Fruit fly (Drosophila melanogaster) whole organism, embryonic: ENCODE measurements around the gene eco.

Experiments used
- Blimp-1 ChIP-seq: fragments of 200-800 bp; sonication (Bioruptor generic); optimal IDR thresholded peaks from 3 replicates; lab custom pipeline; 2018; ENCODE audit warnings: missing biosample characterization, missing genetic modification characterization, mild to moderate bottlenecking, moderate library complexity, missing genetic modification reagents
- Bteb2 ChIP-seq: fragments of 200-800 bp; sonication (Bioruptor generic); optimal IDR thresholded peaks from 2 replicates; lab custom pipeline; 2016; ENCODE audit warnings: missing biosample characterization, missing genetic modification characterization
- CG10565 ChIP-seq: fragments of 200-800 bp; sonication (Bioruptor generic); optimal IDR thresholded peaks from 3 replicates; lab custom pipeline; 2016; ENCODE audit warnings: missing biosample characterization, mild to moderate bottlenecking, missing genetic modification characterization
- CG12155 ChIP-seq: fragments of 200-800 bp; sonication (Bioruptor generic); optimal IDR thresholded peaks from 3 replicates; lab custom pipeline; 2016; ENCODE audit warnings: missing biosample characterization, missing genetic modification characterization
- CG12391 ChIP-seq: fragments of 200-800 bp; sonication (Bioruptor generic); optimal IDR thresholded peaks from 3 replicates; lab custom pipeline; 2018; ENCODE audit warnings: missing biosample characterization, mild to moderate bottlenecking, missing genetic modification characterization, moderate library complexity
- CG12744 ChIP-seq: fragments of 200-800 bp; sonication (Bioruptor generic); optimal IDR thresholded peaks from 2 replicates; lab custom pipeline; 2016; ENCODE audit warnings: missing biosample characterization, missing genetic modification characterization
- CG13894 ChIP-seq: fragments of 200-800 bp; sonication (Bioruptor generic); optimal IDR thresholded peaks from 3 replicates; lab custom pipeline; 2018; ENCODE audit warnings: missing biosample characterization, mild to moderate bottlenecking, missing genetic modification characterization, moderate library complexity
- CG14710 ChIP-seq: fragments of 200-800 bp; sonication (Bioruptor generic); optimal IDR thresholded peaks from 3 replicates; lab custom pipeline; 2019; ENCODE audit warnings: missing biosample characterization, mild to moderate bottlenecking, missing genetic modification characterization, moderate library complexity
- CG14965 ChIP-seq: fragments of 200-800 bp; sonication (Bioruptor generic); optimal IDR thresholded peaks from 2 replicates; lab custom pipeline; 2016; ENCODE audit warnings: missing biosample characterization, missing genetic modification characterization, borderline replicate concordance
- CG17328 ChIP-seq: fragments of 200-800 bp; sonication (Bioruptor generic); IDR thresholded peaks from 2 replicates; pipeline ENCODE4 v1.3.6; 2022; ENCODE audit warnings: missing biosample characterization, missing genetic modification characterization
- CG17802 ChIP-seq: fragments of 200-800 bp; sonication (Bioruptor generic); optimal IDR thresholded peaks from 2 replicates; lab custom pipeline; 2018; ENCODE audit warnings: missing biosample characterization, mild to moderate bottlenecking, missing genetic modification characterization, moderate library complexity
- CG32767 ChIP-seq: fragments of 200-800 bp; sonication (Bioruptor generic); IDR thresholded peaks from 2 replicates; pipeline ENCODE4 v1.3.6; 2022; ENCODE audit warnings: missing biosample characterization, missing genetic modification characterization
- CG32772 ChIP-seq: fragments of 200-800 bp; sonication (Bioruptor generic); IDR thresholded peaks from 2 replicates; pipeline ENCODE4 v1.3.6; 2022; ENCODE audit warnings: missing biosample characterization, missing genetic modification characterization
- CG33557 ChIP-seq: fragments of 200-800 bp; sonication (Bioruptor generic); optimal IDR thresholded peaks from 2 replicates; lab custom pipeline; 2019; ENCODE audit warnings: missing biosample characterization, mild to moderate bottlenecking, missing genetic modification characterization, moderate library complexity
- CG34224 ChIP-seq: fragments of 200-800 bp; sonication (Bioruptor generic); IDR thresholded peaks from 3 replicates; pipeline ENCODE4 v1.3.6; 2022; ENCODE audit warnings: missing biosample characterization, missing genetic modification characterization; ENCODE audit not compliant: partially characterized antibody
- CG34376 ChIP-seq: fragments of 200-800 bp; sonication (Bioruptor generic); optimal IDR thresholded peaks from 2 replicates; lab custom pipeline; 2018; ENCODE audit warnings: missing biosample characterization, mild to moderate bottlenecking, missing genetic modification characterization
- CG4424 ChIP-seq: fragments of 200-800 bp; sonication (Bioruptor generic); optimal IDR thresholded peaks from 3 replicates; lab custom pipeline; 2016; ENCODE audit warnings: missing biosample characterization, missing genetic modification characterization
- CG8281 ChIP-seq: fragments of 200-800 bp; sonication (Bioruptor generic); optimal IDR thresholded peaks from 2 replicates; lab custom pipeline; 2018; ENCODE audit warnings: missing biosample characterization, mild to moderate bottlenecking, missing genetic modification characterization, moderate library complexity
- CG8478 ChIP-seq: fragments of >200 bp; optimal IDR thresholded peaks from 2 replicates; lab custom pipeline; 2018
- CG8765 ChIP-seq: fragments of 200-800 bp; sonication (Bioruptor generic); IDR thresholded peaks from 2 replicates; pipeline ENCODE4 v1.3.6; 2022; ENCODE audit warnings: missing biosample characterization, missing genetic modification characterization
- CG9215 ChIP-seq: fragments of 200-800 bp; sonication (Bioruptor generic); IDR thresholded peaks from 2 replicates; pipeline ENCODE4 v1.3.6; 2022; ENCODE audit warnings: missing biosample characterization, missing genetic modification characterization
- CG9609 ChIP-seq: fragments of 200-800 bp; sonication (Bioruptor generic); optimal IDR thresholded peaks from 3 replicates; lab custom pipeline; 2016; ENCODE audit warnings: missing biosample characterization, missing genetic modification characterization
- CG9727 ChIP-seq: fragments of 200-800 bp; sonication (Bioruptor generic); optimal IDR thresholded peaks from 3 replicates; lab custom pipeline; 2017; ENCODE audit warnings: missing biosample characterization, mild to moderate bottlenecking, missing genetic modification characterization
- Dek ChIP-seq: fragments of 200-800 bp; sonication (Bioruptor generic); optimal IDR thresholded peaks from 3 replicates; lab custom pipeline; 2019; ENCODE audit warnings: missing biosample characterization, mild to moderate bottlenecking, missing genetic modification characterization, moderate library complexity
- Dref ChIP-seq: fragments of 200-800 bp; sonication (Bioruptor generic); IDR thresholded peaks from 2 replicates; pipeline ENCODE4 v1.3.6; 2022; ENCODE audit warnings: missing biosample characterization, missing genetic modification characterization
- ERR ChIP-seq: fragments of 200-800 bp; sonication (Bioruptor generic); optimal IDR thresholded peaks from 2 replicates; lab custom pipeline; 2016; ENCODE audit warnings: missing biosample characterization, missing genetic modification characterization
- GATAe ChIP-seq: fragments of 200-800 bp; sonication (Bioruptor generic); conservative IDR thresholded peaks from 2 replicates; pipeline ENCODE4 v1.3.6; 2022; ENCODE audit warnings: missing biosample characterization, missing genetic modification characterization
- HLH3B ChIP-seq: fragments of 200-800 bp; sonication (Bioruptor generic); IDR thresholded peaks from 2 replicates; pipeline ENCODE4 v1.3.6; 2022; ENCODE audit warnings: missing biosample characterization, missing genetic modification characterization
- HLHmδ ChIP-seq: fragments of 200-800 bp; sonication (Bioruptor generic); optimal IDR thresholded peaks from 2 replicates; lab custom pipeline; 2018; ENCODE audit warnings: missing biosample characterization, mild to moderate bottlenecking, missing genetic modification characterization, moderate library complexity
- HmgD ChIP-seq: fragments of 200-800 bp; sonication (Bioruptor generic); optimal IDR thresholded peaks from 3 replicates; lab custom pipeline; 2016; ENCODE audit warnings: missing biosample characterization, missing genetic modification characterization
- Max ChIP-seq: fragments of 200-800 bp; sonication (Bioruptor generic); optimal IDR thresholded peaks from 2 replicates; lab custom pipeline; 2016; ENCODE audit warnings: missing biosample characterization, mild to moderate bottlenecking, missing genetic modification characterization
- NC2α ChIP-seq: fragments of 200-800 bp; sonication (Bioruptor generic); optimal IDR thresholded peaks from 2 replicates; lab custom pipeline; 2016; ENCODE audit warnings: missing biosample characterization, missing genetic modification characterization
- Opbp ChIP-seq: fragments of 200-800 bp; sonication (Bioruptor generic); IDR thresholded peaks from 3 replicates; pipeline ENCODE4 v1.3.6; 2022; ENCODE audit warnings: missing biosample characterization, missing genetic modification characterization; ENCODE audit not compliant: partially characterized antibody
- Optix ChIP-seq: fragments of 200-800 bp; sonication (Bioruptor generic); IDR thresholded peaks from 3 replicates; pipeline ENCODE4 v1.3.6; 2022; ENCODE audit warnings: missing biosample characterization, missing genetic modification characterization
- Spps ChIP-seq: fragments of 200-800 bp; sonication (Bioruptor generic); optimal IDR thresholded peaks from 2 replicates; lab custom pipeline; 2018; ENCODE audit warnings: missing biosample characterization, mild to moderate bottlenecking, missing genetic modification characterization
- ab ChIP-seq: fragments of 200-800 bp; sonication (Bioruptor generic); optimal IDR thresholded peaks from 2 replicates; lab custom pipeline; 2016; ENCODE audit warnings: missing biosample characterization, missing genetic modification characterization
- aop ChIP-seq: fragments of 200-800 bp; sonication (Bioruptor generic); IDR thresholded peaks from 2 replicates; pipeline ENCODE4 v1.3.6; 2022; ENCODE audit warnings: missing biosample characterization, missing genetic modification characterization
- ase ChIP-seq: fragments of 200-800 bp; sonication (Bioruptor generic); IDR thresholded peaks from 3 replicates; pipeline ENCODE4 v1.3.6; 2022; ENCODE audit warnings: missing biosample characterization, missing genetic modification characterization
- bab2 ChIP-seq: fragments of 200-800 bp; sonication (Bioruptor generic); optimal IDR thresholded peaks from 2 replicates; lab custom pipeline; 2016; ENCODE audit warnings: missing biosample characterization, missing genetic modification characterization
- ci ChIP-seq: fragments of 200-800 bp; sonication (Bioruptor generic); IDR thresholded peaks from 3 replicates; pipeline ENCODE4 v1.3.6; 2022; ENCODE audit warnings: missing biosample characterization, missing genetic modification characterization
- dmrt11E ChIP-seq: fragments of 200-800 bp; sonication (Bioruptor generic); optimal IDR thresholded peaks from 3 replicates; lab custom pipeline; 2018; ENCODE audit warnings: missing biosample characterization, mild to moderate bottlenecking, missing genetic modification characterization, moderate library complexity
- ftz-f1 ChIP-seq: fragments of 200-800 bp; sonication (Bioruptor generic); optimal IDR thresholded peaks from 2 replicates; lab custom pipeline; 2016; ENCODE audit warnings: missing biosample characterization, missing genetic modification characterization
- gcm2 ChIP-seq: fragments of 200-800 bp; sonication (Bioruptor generic); optimal IDR thresholded peaks from 2 replicates; lab custom pipeline; 2016; ENCODE audit warnings: missing biosample characterization, missing genetic modification characterization
- nerfin-2 ChIP-seq: fragments of 200-800 bp; sonication (Bioruptor generic); IDR thresholded peaks from 2 replicates; pipeline ENCODE4 v1.3.6; 2022; ENCODE audit warnings: missing biosample characterization, missing genetic modification characterization; ENCODE audit not compliant: partially characterized antibody
- onecut ChIP-seq: fragments of 200-800 bp; sonication (Bioruptor generic); IDR thresholded peaks from 2 replicates; pipeline ENCODE4 v1.3.6; 2022; ENCODE audit warnings: missing biosample characterization, missing genetic modification characterization
- p53 ChIP-seq: fragments of 200-800 bp; sonication (Bioruptor generic); optimal IDR thresholded peaks from 2 replicates; lab custom pipeline; 2016; ENCODE audit warnings: missing biosample characterization, missing genetic modification characterization
- repo ChIP-seq: fragments of 200-800 bp; sonication (Bioruptor generic); optimal IDR thresholded peaks from 2 replicates; lab custom pipeline; 2016; ENCODE audit warnings: missing biosample characterization, missing genetic modification characterization
- sd ChIP-seq: fragments of 200-800 bp; sonication (Bioruptor generic); optimal IDR thresholded peaks from 3 replicates; lab custom pipeline; 2018; ENCODE audit warnings: missing biosample characterization, mild to moderate bottlenecking, missing genetic modification characterization, moderate library complexity
- twi ChIP-seq: fragments of 200-800 bp; optimal IDR thresholded peaks from 2 replicates; lab custom pipeline; 2019; ENCODE audit warnings: missing biosample characterization, mild to moderate bottlenecking, missing genetic modification characterization, moderate library complexity

Gene eco

dm6 chr3L:7349311-7349710 lies 10.2 kb upstream of the eco start (continued):
- TF ChIP-seq dmrt11E (tag; lab: Kevin White, UChicago), result no peak
- TF ChIP-seq ERR (GFP tag; lab: Kevin White, UChicago), result no peak
- no peak for TF ChIP-seq bab2 (GFP tag; lab: Kevin White, UChicago)
- no peak for TF ChIP-seq CG17328 (GFP tag; lab: Robert Waterston, UW)
- TF ChIP-seq ci, result no peak
- peak; percentile 0 for TF ChIP-seq CG13894 (tag; lab: Kevin White, UChicago)
- peak; percentile 9 for TF ChIP-seq CG9727
- no peak for TF ChIP-seq p53 (GFP tag; lab: Kevin White, UChicago)
- TF ChIP-seq onecut (GFP tag; lab: Robert Waterston, UW), result no peak
- TF ChIP-seq Optix (GFP tag; lab: Robert Waterston, UW), result no peak
- TF ChIP-seq sd (tag; lab: Kevin White, UChicago), result peak; percentile 37
- no peak for TF ChIP-seq CG8281 (tag; lab: Kevin White, UChicago)

- peak; percentile 59 for TF ChIP-seq HLHmδ (GFP tag; lab: Kevin White, UChicago)
- TF ChIP-seq Opbp (GFP tag; lab: Robert Waterston, UW), result peak; percentile 50; the same call in 2 of the 3 replicates
- TF ChIP-seq CG4424, result peak; percentile 55
- TF ChIP-seq CG17802 (tag; lab: Kevin White, UChicago), result no peak
- TF ChIP-seq ftz-f1 (GFP tag; lab: Kevin White, UChicago), result peak; percentile 87
- TF ChIP-seq CG12744, result peak; percentile 13
- peak; percentile 84 for TF ChIP-seq Dref (GFP tag; lab: Robert Waterston, UW)
- peak; percentile 23 for TF ChIP-seq dmrt11E (tag; lab: Kevin White, UChicago)
- TF ChIP-seq CG10565, result no peak
- peak; percentile 29; the same call in 1 of the 3 replicates for TF ChIP-seq Optix (GFP tag; lab: Robert Waterston, UW)
- TF ChIP-seq nerfin-2, result no peak
- TF ChIP-seq Blimp-1 (GFP tag; lab: Kevin White, UChicago), result no peak
- peak; percentile 60 for TF ChIP-seq CG14710 (tag; lab: Kevin White, UChicago)
- TF ChIP-seq Bteb2 (GFP tag; lab: Kevin White, UChicago), result no peak
- no peak for TF ChIP-seq HmgD (GFP tag; lab: Kevin White, UChicago)
- no peak for TF ChIP-seq CG8478 (lab: Kevin White, UChicago)
- no peak for TF ChIP-seq CG8765
- peak; percentile 53 for TF ChIP-seq Dek (tag; lab: Kevin White, UChicago)
- no peak for TF ChIP-seq HLH3B (GFP tag; lab: Robert Waterston, UW)
- peak; percentile 70 for TF ChIP-seq CG12391 (tag; lab: Kevin White, UChicago)
- 0 out of 2 replicates have a peak, but pooled peaks have one; percentile 10 for TF ChIP-seq GATAe (GFP tag; lab: Robert Waterston, UW)
- TF ChIP-seq CG34376 (GFP tag; lab: Kevin White, UChicago), result peak; percentile 41
- peak; percentile 58 for TF ChIP-seq CG32772
- peak; percentile 36 for TF ChIP-seq CG12155 (GFP tag; lab: Kevin White, UChicago)
- no peak for TF ChIP-seq gcm2 (GFP tag; lab: Kevin White, UChicago)
- TF ChIP-seq CG9609 (GFP tag; lab: Kevin White, UChicago), result no peak
- peak; percentile 44 for TF ChIP-seq Max (GFP tag; lab: Kevin White, UChicago)
- TF ChIP-seq CG32767 (GFP tag; lab: Robert Waterston, UW), result no peak
- TF ChIP-seq CG34224 (GFP tag; lab: Robert Waterston, UW), result peak; percentile 70
- no peak for TF ChIP-seq CG14965 (GFP tag; lab: Kevin White, UChicago)
- TF ChIP-seq aop, result peak; percentile 53; the same call in 1 of the 2 replicates
- no peak for TF ChIP-seq Spps (tag; lab: Kevin White, UChicago)
- no peak for TF ChIP-seq repo (GFP tag; lab: Kevin White, UChicago)
- 0 out of 3 replicates have a peak, but pooled peaks have one; percentile 11 for TF ChIP-seq ase (GFP tag; lab: Robert Waterston, UW)
- TF ChIP-seq CG9215 (GFP tag; lab: Robert Waterston, UW), result peak; percentile 32; the same call in 1 of the 2 replicates
- TF ChIP-seq CG33557 (GFP tag; lab: Kevin White, UChicago), result peak; percentile 22
- TF ChIP-seq ab (GFP tag; lab: Kevin White, UChicago), result no peak
- no peak for TF ChIP-seq twi (tag; lab: Kevin White, UChicago)
- no peak for TF ChIP-seq NC2α (GFP tag; lab: Kevin White, UChicago)
Measured at dm6 chr3L:7347984-7348631, 9.0 kb upstream of the eco start, which contains the start of the genes Srp19 and qm. Srp19 (minus strand) TSS chr3L:7348034. qm (plus strand) TSS chr3L:7348313.
